Fruit fly (Drosophila melanogaster) whole organism, wandering third instar larva: ENCODE measurements around the gene dor.

Experiments
- CG32264 ChIP-seq: fragments of 200-800 bp; sonication (Bioruptor generic); optimal IDR thresholded peaks from 2 replicates; lab custom pipeline; 2016; ENCODE audit warnings: missing biosample characterization, missing genetic modification characterization
- CG9705 ChIP-seq: fragments of 200-800 bp; sonication (Bioruptor generic); optimal IDR thresholded peaks from 2 replicates; lab custom pipeline; 2018; ENCODE audit warnings: missing biosample characterization, mild to moderate bottlenecking, missing genetic modification characterization
- Dfd ChIP-seq: fragments of >200 bp; optimal IDR thresholded peaks from 2 replicates; lab custom pipeline; 2017; ENCODE audit warnings: missing biosample characterization, missing genetic modification characterization
- GATAd ChIP-seq: sonication (Bioruptor generic); optimal IDR thresholded peaks from 2 replicates; lab custom pipeline; 2016; ENCODE audit warnings: missing biosample characterization, missing genetic modification characterization
- HLH106 ChIP-seq: fragments of 200-800 bp; optimal IDR thresholded peaks from 3 replicates; lab custom pipeline; 2019; ENCODE audit warnings: missing biosample characterization, mild to moderate bottlenecking, missing genetic modification characterization, moderate library complexity
- Hnf4 ChIP-seq: fragments of 200-800 bp; sonication (Bioruptor generic); optimal IDR thresholded peaks from 2 replicates; lab custom pipeline; 2016; ENCODE audit warnings: missing biosample characterization, mild to moderate bottlenecking, missing genetic modification characterization
- Hr78 ChIP-seq: fragments of >200 bp; optimal IDR thresholded peaks from 2 replicates; lab custom pipeline; 2017; ENCODE audit warnings: missing biosample characterization, missing genetic modification characterization
- Hr83 ChIP-seq: fragments of 200-300 bp; sonication (Bioruptor generic); optimal IDR thresholded peaks from 2 replicates; lab custom pipeline; 2016; ENCODE audit warnings: missing biosample characterization, mild to moderate bottlenecking, missing genetic modification characterization, moderate library complexity; ENCODE audit not compliant: poor library complexity, severe bottlenecking
- Jra ChIP-seq: sonication (Bioruptor generic); optimal IDR thresholded peaks from 2 replicates; lab custom pipeline; 2016; ENCODE audit warnings: missing biosample characterization, missing genetic modification characterization
- N ChIP-seq: fragments of >200 bp; optimal IDR thresholded peaks from 2 replicates; lab custom pipeline; 2018; ENCODE audit warnings: missing biosample characterization, missing external identifiers, missing genetic modification characterization
- OdsH ChIP-seq: fragments of 200-800 bp; sonication (Bioruptor generic); optimal IDR thresholded peaks from 2 replicates; lab custom pipeline; 2016; ENCODE audit warnings: missing biosample characterization, mild to moderate bottlenecking, missing genetic modification characterization
- Rel ChIP-seq, 2 experiments: fragments of 200-800 bp; sonication (Bioruptor generic) in 1 of 2; optimal IDR thresholded peaks; 2 replicates in 1 of 2; 3 replicates in 1 of 2; lab custom pipeline; 2016 to 2019; ENCODE audit warnings: mild to moderate bottlenecking in 2 of 2, missing biosample characterization in 2 of 2, missing genetic modification characterization in 2 of 2, moderate library complexity in 1 of 2
- Sp1 ChIP-seq: fragments of 200-800 bp; sonication (Bioruptor generic); optimal IDR thresholded peaks from 3 replicates; lab custom pipeline; 2019; ENCODE audit warnings: missing biosample characterization, mild to moderate bottlenecking, missing genetic modification characterization, moderate library complexity
- br ChIP-seq: fragments of 200-800 bp; sonication (Bioruptor generic); optimal IDR thresholded peaks from 2 replicates; lab custom pipeline; 2016; ENCODE audit warnings: missing biosample characterization, missing genetic modification characterization
- brk ChIP-seq: fragments of 200-800 bp; sonication (Bioruptor generic); optimal IDR thresholded peaks from 2 replicates; lab custom pipeline; 2016; ENCODE audit warnings: missing biosample characterization, mild to moderate bottlenecking, missing genetic modification characterization
- dl ChIP-seq, 2 experiments: fragments of 175-275, 200-275 bp in 1 of 2; fragments of 200-275 bp in 1 of 2; sonication (Bioruptor generic); optimal IDR thresholded peaks; lab custom pipeline; 2018; ENCODE audit warnings: mild to moderate bottlenecking in 2 of 2, missing biosample characterization in 2 of 2, missing genetic modification characterization in 2 of 2, moderate library complexity in 2 of 2; ENCODE audit not compliant: partially characterized antibody in 2 of 2, insufficient read depth in 1 of 2
- dmrt93B ChIP-seq: fragments of 200-800 bp; sonication (Bioruptor generic); optimal IDR thresholded peaks from 2 replicates; lab custom pipeline; 2018; ENCODE audit warnings: missing biosample characterization, mild to moderate bottlenecking, missing genetic modification characterization
- ey ChIP-seq: fragments of 200-800 bp; sonication (Bioruptor generic); optimal IDR thresholded peaks from 2 replicates; lab custom pipeline; 2016; ENCODE audit warnings: missing biosample characterization, missing genetic modification characterization
- foxo ChIP-seq, 2 experiments: fragments of 200-800 bp; sonication (Bioruptor generic); optimal IDR thresholded peaks; 2 replicates in 1 of 2; 3 replicates in 1 of 2; lab custom pipeline; 2016 to 2017; ENCODE audit warnings: missing biosample characterization in 2 of 2, missing genetic modification characterization in 2 of 2
- fru ChIP-seq: fragments of 200-800 bp; sonication (Bioruptor generic); optimal IDR thresholded peaks from 3 replicates; lab custom pipeline; 2016; ENCODE audit warnings: missing biosample characterization, mild to moderate bottlenecking, missing genetic modification characterization
- h ChIP-seq: fragments of 200-800 bp; sonication (Bioruptor generic); optimal IDR thresholded peaks from 3 replicates; lab custom pipeline; 2016; ENCODE audit warnings: missing biosample characterization, mild to moderate bottlenecking, missing genetic modification characterization
- jim ChIP-seq: fragments of 175-275, 200-325 bp; sonication (Bioruptor generic); optimal IDR thresholded peaks from 2 replicates; lab custom pipeline; 2016; ENCODE audit warnings: missing biosample characterization, mild to moderate bottlenecking, missing genetic modification characterization
- lola ChIP-seq: fragments of >200 bp; optimal IDR thresholded peaks from 2 replicates; lab custom pipeline; 2017; ENCODE audit warnings: missing biosample characterization, missing genetic modification characterization
- pan ChIP-seq: fragments of >200 bp; optimal IDR thresholded peaks from 2 replicates; lab custom pipeline; 2017
- psq ChIP-seq: fragments of 200-800 bp; sonication (Bioruptor generic); optimal IDR thresholded peaks from 3 replicates; lab custom pipeline; 2017; ENCODE audit warnings: missing biosample characterization, mild to moderate bottlenecking, missing genetic modification characterization, moderate library complexity
- rgr ChIP-seq: fragments of 200-800 bp; sonication (Bioruptor generic); optimal IDR thresholded peaks from 3 replicates; lab custom pipeline; 2016; ENCODE audit warnings: missing biosample characterization, mild to moderate bottlenecking, missing genetic modification characterization
- sage ChIP-seq: fragments of 200-800 bp; sonication (Bioruptor generic); optimal IDR thresholded peaks from 2 replicates; lab custom pipeline; 2016; ENCODE audit warnings: missing biosample characterization, mild to moderate bottlenecking, missing genetic modification characterization
- sv ChIP-seq: fragments of 200-800 bp; sonication (Bioruptor generic); optimal IDR thresholded peaks from 3 replicates; lab custom pipeline; 2016; ENCODE audit warnings: missing biosample characterization, missing genetic modification characterization
- tai ChIP-seq: sonication (Bioruptor generic); optimal IDR thresholded peaks from 2 replicates; lab custom pipeline; 2016; ENCODE audit warnings: missing biosample characterization, missing genetic modification characterization
- woc ChIP-seq: sonication (Bioruptor generic); optimal IDR thresholded peaks from 2 replicates; lab custom pipeline; 2016; ENCODE audit warnings: missing biosample characterization, mild to moderate bottlenecking, missing genetic modification characterization

Gene dor

dm6 chrX:1681266-1681665 is 16.4 kb downstream of the dor start, which contains the start of gene CG14797:
Gene CG14797, plus strand, starts transcription at chrX:1681566.
- TF ChIP-seq sage (GFP tag; lab: Kevin White, UChicago) (no peak), Hr83 (no peak), GATAd (GFP tag; lab: Kevin White, UChicago) (no peak), foxo (GFP tag; optimal IDR thresholded peaks at IDR 0.05; lab: Kevin White, UChicago) (no peak), woc (GFP tag; lab: Kevin White, UChicago) (no peak), CG32264 (GFP tag; lab: Kevin White, UChicago) (no peak), br (GFP tag; lab: Kevin White, UChicago) (no peak)

DNA sequence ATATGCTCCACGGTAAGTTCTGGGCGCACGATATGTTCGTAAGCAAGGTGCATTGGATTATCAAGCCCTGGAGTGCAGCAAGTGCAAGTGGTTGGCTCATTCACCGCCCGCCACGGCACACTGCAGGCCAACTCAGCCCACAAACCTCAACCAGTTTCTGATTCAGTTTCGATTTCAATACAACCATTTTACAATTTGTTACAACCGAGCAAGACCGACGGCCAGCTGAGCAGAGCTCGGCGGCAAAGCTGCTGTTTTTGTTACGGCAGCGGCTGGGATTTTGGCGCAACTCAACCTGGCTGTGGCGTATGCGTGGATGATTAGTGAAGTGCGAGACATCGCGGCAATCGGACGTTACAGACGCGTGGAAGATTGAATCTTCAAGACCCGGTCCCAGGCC is 21.5 kb downstream of the dor start, which contains the start of gene b6:
Gene b6, plus strand, starts transcription at position 320 of the 400 bp plus-strand sequence.
- no peak for TF ChIP-seq lola
- no peak for TF ChIP-seq dmrt93B (GFP tag; lab: Kevin White, UChicago)
- TF ChIP-seq ey, result no peak
- no peak for TF ChIP-seq OdsH (GFP tag; lab: Kevin White, UChicago)
- TF ChIP-seq dl (GFP tag; optimal IDR thresholded peaks at IDR 0.05; lab: Kevin White, UChicago; ENCODE audit: insufficient read depth in 1 of 2, partially characterized antibody in 2 of 2), result no peak
- TF ChIP-seq CG9705 (GFP tag; lab: Kevin White, UChicago), result no peak
- TF ChIP-seq brk (GFP tag; lab: Kevin White, UChicago), result no peak
- TF ChIP-seq CG32264 (GFP tag; lab: Kevin White, UChicago), result no peak
- no peak for TF ChIP-seq woc (GFP tag; lab: Kevin White, UChicago)
- TF ChIP-seq psq (GFP tag; lab: Kevin White, UChicago), result no peak
- TF ChIP-seq Sp1 (GFP tag; lab: Kevin White, UChicago), result no peak
- no peak for TF ChIP-seq jim (GFP tag; lab: Kevin White, UChicago)
- TF ChIP-seq sage (GFP tag; lab: Kevin White, UChicago), result no peak
- no peak for TF ChIP-seq HLH106 (tag; lab: Kevin White, UChicago)
- no peak for TF ChIP-seq Jra (GFP tag; lab: Kevin White, UChicago)
- no peak for TF ChIP-seq tai (GFP tag; lab: Kevin White, UChicago)

dm6 chrX:1691475-1691874 is 26.6 kb downstream of the dor start:
- TF ChIP-seq Rel (GFP tag; optimal IDR thresholded peaks at IDR 0.05; lab: Kevin White, UChicago) (no peak), Rel (tag; optimal IDR thresholded peaks at IDR 0.05; lab: Kevin White, UChicago) (no peak), CG9705 (GFP tag; lab: Kevin White, UChicago) (no peak)

DNA sequence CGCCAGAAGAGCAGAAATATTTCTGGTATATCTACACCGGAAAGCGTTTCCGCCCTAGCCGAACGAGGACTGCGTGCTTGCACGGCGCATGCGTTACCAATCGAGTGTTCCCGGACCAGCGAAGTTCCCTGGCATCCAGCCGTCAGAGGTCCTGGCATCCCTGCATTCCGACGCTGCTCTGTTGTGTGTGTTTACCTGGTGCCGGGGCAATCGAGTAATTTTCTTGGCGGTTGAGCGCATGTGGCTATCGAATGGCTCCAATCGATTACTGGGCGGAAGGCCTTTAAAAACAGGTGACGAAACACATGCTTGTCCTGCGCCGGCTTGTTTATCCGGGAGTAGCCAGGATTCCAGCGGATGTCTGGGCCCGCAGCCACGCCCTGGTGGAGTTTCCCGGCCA is 27.7 kb downstream of the dor start, which contains the start of gene CG32809:
Gene CG32809, minus strand, starts transcription at position 216 of the 400 bp plus-strand sequence.
- TF ChIP-seq foxo (GFP tag; optimal IDR thresholded peaks at IDR 0.05; lab: Kevin White, UChicago), result no peak
- no peak for TF ChIP-seq sage (GFP tag; lab: Kevin White, UChicago)
- no peak for TF ChIP-seq pan
- TF ChIP-seq OdsH (GFP tag; lab: Kevin White, UChicago), result no peak
- TF ChIP-seq rgr (GFP tag; lab: Kevin White, UChicago), result no peak
- no peak for TF ChIP-seq fru (GFP tag; lab: Kevin White, UChicago)
- no peak for TF ChIP-seq sv
- TF ChIP-seq N (GFP tag; lab: Kevin White, UChicago), result no peak
- no peak for TF ChIP-seq dmrt93B (GFP tag; lab: Kevin White, UChicago)
- TF ChIP-seq Hr78, result no peak
- TF ChIP-seq Dfd (GFP tag; lab: Kevin White, UChicago), result no peak

dm6 chrX:1695529-1696410 is 30.9 kb downstream of the dor start, which contains the start of gene a6:
Gene a6, minus strand, starts transcription at chrX:1695889.
- TF ChIP-seq h (peak; percentile 6), Rel (GFP tag; optimal IDR thresholded peaks at IDR 0.05; lab: Kevin White, UChicago) (no peak), Rel (tag; optimal IDR thresholded peaks at IDR 0.05; lab: Kevin White, UChicago) (peak; percentile 31), Hnf4 (GFP tag; lab: Kevin White, UChicago) (no peak)
